Worm (Caenorhabditis elegans) whole organism, late embryonic: ENCODE measurements around the gene srx-90.

Experiments used
- T23F11.4 ChIP-seq: fragments of 200-800 bp; sonication (Bioruptor generic); optimal IDR thresholded peaks from 2 replicates; lab custom pipeline; 2018; ENCODE audit warnings: mild to moderate bottlenecking, missing genetic modification characterization, missing compliant biosample characterization
- ceh-19 ChIP-seq: fragments of 200-800 bp; sonication (Bioruptor generic); optimal IDR thresholded peaks from 2 replicates; lab custom pipeline; 2018; ENCODE audit warnings: mild to moderate bottlenecking, missing genetic modification characterization, missing compliant biosample characterization
- ceh-48 ChIP-seq: sonication (generic microtip); optimal IDR thresholded peaks from 2 replicates; lab custom pipeline; 2016; ENCODE audit warnings: missing genetic modification characterization, inconsistent platforms, missing compliant biosample characterization
- ceh-6 ChIP-seq: fragments of 200-800 bp; sonication (Bioruptor generic); optimal IDR thresholded peaks from 2 replicates; lab custom pipeline; 2018; ENCODE audit warnings: mild to moderate bottlenecking, missing genetic modification characterization, missing compliant biosample characterization
- dmd-4 ChIP-seq: sonication (generic microtip); optimal IDR thresholded peaks from 2 replicates; lab custom pipeline; 2016; ENCODE audit warnings: borderline replicate concordance, missing genetic modification characterization, missing compliant biosample characterization
- lim-6 ChIP-seq: sonication (generic microtip); optimal IDR thresholded peaks from 2 replicates; lab custom pipeline; 2016; ENCODE audit warnings: missing genetic modification characterization, missing compliant biosample characterization
- npax-4 ChIP-seq: sonication (generic microtip); optimal IDR thresholded peaks from 2 replicates; lab custom pipeline; 2016; ENCODE audit warnings: missing genetic modification characterization, missing compliant biosample characterization
- odd-2 ChIP-seq: sonication (generic microtip); optimal IDR thresholded peaks from 2 replicates; lab custom pipeline; 2017; ENCODE audit warnings: antibody characterized with exemption, mild to moderate bottlenecking, missing genetic modification characterization, missing compliant biosample characterization
- ttx-3 ChIP-seq: sonication (generic microtip); optimal IDR thresholded peaks from 2 replicates; lab custom pipeline; 2016; ENCODE audit warnings: missing genetic modification reagents, missing genetic modification characterization, missing compliant biosample characterization

ce11 chrV:11580826-11581225 is at the start of gene srx-90:
- TF ChIP-seq ceh-6 (GFP tag; lab: Kevin White, UChicago) (no peak), T23F11.4 (GFP tag; lab: Kevin White, UChicago) (no peak), odd-2 (no peak), npax-4 (tag; lab: Kevin White, UChicago) (no peak), ceh-19 (GFP tag; lab: Kevin White, UChicago) (no peak), ceh-48 (tag; lab: Kevin White, UChicago) (no peak), dmd-4 (tag; lab: Kevin White, UChicago) (no peak), ttx-3 (tag; lab: Kevin White, UChicago) (no peak), lim-6 (no peak)
